Fruit fly (Drosophila melanogaster): ENCODE data around the gene CG3168.

The CG3168 gene

DNA sequence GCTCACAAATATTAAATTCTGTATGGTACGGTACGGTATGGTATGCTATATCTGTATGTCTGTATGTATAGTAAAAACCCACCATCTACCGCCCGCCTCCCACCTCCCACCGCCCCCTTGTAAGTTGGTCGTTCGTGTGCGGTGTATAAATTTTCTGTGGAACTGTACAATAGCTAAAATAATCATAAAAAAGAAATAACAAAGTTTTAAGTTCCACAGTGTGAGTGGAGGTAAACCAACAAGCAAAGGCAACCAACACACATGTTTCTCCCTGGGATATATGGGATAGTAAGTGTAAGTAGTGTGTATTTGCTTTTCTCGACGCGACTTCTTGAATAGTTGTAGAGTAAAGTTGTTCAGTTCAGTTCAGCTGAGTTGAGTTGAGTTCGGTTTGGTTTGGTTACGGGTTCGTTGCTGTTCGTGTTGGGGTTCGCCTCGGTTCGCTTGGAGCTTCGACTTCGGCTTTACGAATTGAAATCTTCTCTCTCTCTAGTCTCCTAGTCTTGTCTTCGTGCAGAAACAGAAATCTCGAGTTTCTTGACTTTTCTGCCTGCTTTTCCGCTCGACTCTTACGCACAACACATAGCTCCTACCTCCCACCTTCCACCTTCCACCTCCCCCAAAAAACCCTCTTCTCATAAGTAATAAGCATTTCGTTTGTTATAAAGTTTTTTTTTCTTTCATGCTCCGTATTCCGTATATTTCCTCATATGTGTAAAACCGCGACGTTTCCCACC lies 33.0 kb downstream of the CG3168 start (continued):
- TF ChIP-seq Hr51 (GFP tag; optimal IDR thresholded peaks at IDR 0.05) (no peak), CG7963 (GFP tag; IDR thresholded peaks at IDR 0.05; ENCODE audit: partially characterized antibody) (no peak), CG7271 (tag; optimal IDR thresholded peaks at IDR 0.05) (no peak), CG15601 (tag; optimal IDR thresholded peaks at IDR 0.05) (no peak), CG1529 (GFP tag; optimal IDR thresholded peaks at IDR 0.05) (no peak), mirr (GFP tag; optimal IDR thresholded peaks at IDR 0.05) (peak; percentile 59), tio (GFP tag; optimal IDR thresholded peaks at IDR 0.05) (no peak), hth (optimal IDR thresholded peaks at IDR 0.05) (no peak), CG1603 (tag; optimal IDR thresholded peaks at IDR 0.05) (peak; percentile 6), CG6765 (GFP tag; optimal IDR thresholded peaks at IDR 0.05) (no peak), CG1602 (GFP tag; optimal IDR thresholded peaks at IDR 0.05) (no peak), ind (GFP tag; optimal IDR thresholded peaks at IDR 0.05) (no peak), CG10543 (GFP tag; optimal IDR thresholded peaks at IDR 0.05) (peak; percentile 37), HLH54F (GFP tag; optimal IDR thresholded peaks at IDR 0.05) (no peak), CG16863 (GFP tag; optimal IDR thresholded peaks at IDR 0.05) (no peak), CG17359 (tag; optimal IDR thresholded peaks at IDR 0.05) (no peak), CG15269 (tag; optimal IDR thresholded peaks at IDR 0.05) (no peak), eyg (GFP tag; optimal IDR thresholded peaks at IDR 0.05) (no peak), jing (GFP tag; optimal IDR thresholded peaks at IDR 0.05) (no peak), Oli (tag; optimal IDR thresholded peaks at IDR 0.05) (no peak), Xrp1 (GFP tag; IDR thresholded peaks at IDR 0.05) (no peak), CG12769 (tag; optimal IDR thresholded peaks at IDR 0.05) (peak; percentile 91), ham (GFP tag; IDR thresholded peaks at IDR 0.05) (no peak), CG4282 (GFP tag; optimal IDR thresholded peaks at IDR 0.05) (no peak), Dip2 (GFP tag; IDR thresholded peaks at IDR 0.05) (no peak), Deaf1 (tag; optimal IDR thresholded peaks at IDR 0.05) (peak; percentile 89), CG6175 (GFP tag; IDR thresholded peaks at IDR 0.05) (no peak), bbx (GFP tag; IDR thresholded peaks at IDR 0.05; ENCODE audit: partially characterized antibody) (no peak), kni (GFP tag; optimal IDR thresholded peaks at IDR 0.05) (peak; percentile 39), CG2129 (GFP tag; IDR thresholded peaks at IDR 0.05; ENCODE audit: partially characterized antibody) (no peak), mam (GFP tag; optimal IDR thresholded peaks at IDR 0.05) (no peak), CG2120 (GFP tag; optimal IDR thresholded peaks at IDR 0.05) (no peak), caup (GFP tag; optimal IDR thresholded peaks at IDR 0.05; ENCODE audit: severe bottlenecking) (peak; percentile 20), oc (tag; optimal IDR thresholded peaks at IDR 0.05) (no peak), Ets65A (GFP tag) (no peak), CG14441 (GFP tag; IDR thresholded peaks at IDR 0.05) (peak; percentile 41), bigmax (GFP tag; optimal IDR thresholded peaks at IDR 0.05) (no peak), vnd (GFP tag; IDR thresholded peaks at IDR 0.05; ENCODE audit: partially characterized antibody) (no peak), wdn (GFP tag; IDR thresholded peaks at IDR 0.05) (no peak), pzg (GFP tag; optimal IDR thresholded peaks at IDR 0.05) (no peak), sens-2 (GFP tag; IDR thresholded peaks at IDR 0.05) (no peak), lab (GFP tag; optimal IDR thresholded peaks at IDR 0.05) (peak; percentile 49), unc-4 (GFP tag; IDR thresholded peaks at IDR 0.05; ENCODE audit: partially characterized antibody) (no peak), esg (GFP tag; conservative IDR thresholded peaks at IDR 0.05) (no peak), CG16815 (GFP tag; optimal IDR thresholded peaks at IDR 0.05) (no peak), Vsx1 (GFP tag; optimal IDR thresholded peaks at IDR 0.05) (no peak), BEAF-32 (GFP tag; optimal IDR thresholded peaks at IDR 0.05) (no peak), CG10462 (GFP tag; optimal IDR thresholded peaks at IDR 0.05) (no peak), gce (GFP tag; IDR thresholded peaks at IDR 0.05) (no peak)

All from whole organism, embryonic.